Fruit fly (Drosophila melanogaster) whole organism, wandering third instar larva: ENCODE results near the gene nuf.

Experiments used
- Dfd ChIP-seq: fragments of >200 bp; optimal IDR thresholded peaks from 2 replicates; lab custom pipeline; 2017; ENCODE audit warnings: missing biosample characterization, missing genetic modification characterization
- Hr83 ChIP-seq: fragments of 200-300 bp; sonication (Bioruptor generic); optimal IDR thresholded peaks from 2 replicates; lab custom pipeline; 2016; ENCODE audit warnings: missing biosample characterization, mild to moderate bottlenecking, missing genetic modification characterization, moderate library complexity; ENCODE audit not compliant: poor library complexity, severe bottlenecking
- Sp1 ChIP-seq: fragments of 200-800 bp; sonication (Bioruptor generic); optimal IDR thresholded peaks from 3 replicates; lab custom pipeline; 2019; ENCODE audit warnings: missing biosample characterization, mild to moderate bottlenecking, missing genetic modification characterization, moderate library complexity
- brk ChIP-seq: fragments of 200-800 bp; sonication (Bioruptor generic); optimal IDR thresholded peaks from 2 replicates; lab custom pipeline; 2016; ENCODE audit warnings: missing biosample characterization, mild to moderate bottlenecking, missing genetic modification characterization
- ey ChIP-seq: fragments of 200-800 bp; sonication (Bioruptor generic); optimal IDR thresholded peaks from 2 replicates; lab custom pipeline; 2016; ENCODE audit warnings: missing biosample characterization, missing genetic modification characterization
- psq ChIP-seq: fragments of 200-800 bp; sonication (Bioruptor generic); optimal IDR thresholded peaks from 3 replicates; lab custom pipeline; 2017; ENCODE audit warnings: missing biosample characterization, mild to moderate bottlenecking, missing genetic modification characterization, moderate library complexity

DNA sequence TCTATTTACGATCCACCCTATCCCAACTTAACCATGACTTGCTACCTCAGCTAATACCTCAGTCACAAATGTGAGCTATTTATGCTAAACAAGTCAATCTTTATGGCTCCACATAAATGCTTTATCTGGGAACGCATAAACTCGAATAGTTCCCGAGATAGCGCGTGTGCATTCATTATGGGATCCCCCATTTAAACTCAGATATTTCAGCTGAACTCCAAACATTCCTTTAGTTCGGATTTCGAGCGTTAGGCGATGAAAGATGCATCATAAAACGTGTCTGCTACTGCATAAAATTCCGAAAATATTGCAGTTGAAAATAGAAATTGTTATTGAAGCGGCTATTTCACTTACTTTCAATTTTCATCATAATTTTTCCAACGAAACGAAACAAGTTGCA lies 32.8 kb downstream of the nuf start:
- TF ChIP-seq brk (GFP tag; lab: Kevin White, UChicago) (no peak), Hr83 (no peak), Dfd (GFP tag; lab: Kevin White, UChicago) (no peak), ey (GFP tag; lab: Kevin White, UChicago) (no peak), psq (GFP tag; lab: Kevin White, UChicago) (no peak), Sp1 (GFP tag; lab: Kevin White, UChicago) (no peak)
